Fruit fly (Drosophila melanogaster) whole organism, embryonic: ENCODE data around the gene CG8419.

Source experiments
- C15 ChIP-seq: fragments of 200-800 bp; sonication (Bioruptor generic); IDR thresholded peaks from 3 replicates; pipeline ENCODE4 v1.3.6; 2022; ENCODE audit warnings: missing biosample characterization, missing genetic modification characterization
- CG10431 ChIP-seq: fragments of 200-800 bp; sonication (Bioruptor generic); optimal IDR thresholded peaks from 3 replicates; lab custom pipeline; 2018; ENCODE audit warnings: missing biosample characterization, mild to moderate bottlenecking, missing genetic modification characterization
- CG10959 ChIP-seq: fragments of 200-800 bp; sonication (Bioruptor generic); IDR thresholded peaks from 2 replicates; pipeline ENCODE4 v1.3.6; 2022; ENCODE audit warnings: missing biosample characterization, missing genetic modification characterization
- CG15269 ChIP-seq: fragments of 200-800 bp; sonication (Bioruptor generic); optimal IDR thresholded peaks from 2 replicates; lab custom pipeline; 2018; ENCODE audit warnings: missing biosample characterization, mild to moderate bottlenecking, missing genetic modification characterization, moderate library complexity
- CG15601 ChIP-seq: fragments of 200-800 bp; sonication (Bioruptor generic); optimal IDR thresholded peaks from 3 replicates; lab custom pipeline; 2019; ENCODE audit warnings: missing biosample characterization, mild to moderate bottlenecking, missing genetic modification characterization, moderate library complexity
- CG17359 ChIP-seq: fragments of 200-800 bp; sonication (Bioruptor generic); optimal IDR thresholded peaks from 3 replicates; lab custom pipeline; 2018; ENCODE audit warnings: missing biosample characterization, mild to moderate bottlenecking, missing genetic modification characterization, moderate library complexity
- CG17612 ChIP-seq: fragments of 200-800 bp; sonication (Bioruptor generic); IDR thresholded peaks from 2 replicates; pipeline ENCODE4 v1.3.6; 2022; ENCODE audit warnings: missing biosample characterization, missing genetic modification characterization
- CG18599 ChIP-seq: fragments of 200-800 bp; sonication (Bioruptor generic); optimal IDR thresholded peaks from 3 replicates; lab custom pipeline; 2017; ENCODE audit warnings: missing biosample characterization, missing genetic modification characterization, mild to moderate bottlenecking, moderate library complexity, missing genetic modification reagents
- CG2116 ChIP-seq: fragments of 200-800 bp; sonication (Bioruptor generic); optimal IDR thresholded peaks from 3 replicates; lab custom pipeline; 2018; ENCODE audit warnings: missing biosample characterization, mild to moderate bottlenecking, missing genetic modification characterization
- CG2129 ChIP-seq: fragments of 200-800 bp; sonication (Bioruptor generic); IDR thresholded peaks from 2 replicates; pipeline ENCODE4 v1.3.6; 2022; ENCODE audit warnings: missing biosample characterization, missing genetic modification characterization; ENCODE audit not compliant: partially characterized antibody
- CG3281 ChIP-seq: fragments of 200-800 bp; sonication (Bioruptor generic); optimal IDR thresholded peaks from 3 replicates; lab custom pipeline; 2017; ENCODE audit warnings: missing biosample characterization, mild to moderate bottlenecking, missing genetic modification characterization
- CG4707 ChIP-seq: fragments of 200-800 bp; sonication (Bioruptor generic); optimal IDR thresholded peaks from 2 replicates; lab custom pipeline; 2018; ENCODE audit warnings: missing biosample characterization, mild to moderate bottlenecking, missing genetic modification characterization, moderate library complexity
- CG6683 ChIP-seq: fragments of 200-800 bp; sonication (Bioruptor generic); optimal IDR thresholded peaks from 2 replicates; lab custom pipeline; 2017; ENCODE audit warnings: missing biosample characterization, mild to moderate bottlenecking, missing genetic modification characterization, missing genetic modification reagents
- CG7928 ChIP-seq: fragments of 200-800 bp; sonication (Bioruptor generic); optimal IDR thresholded peaks from 2 replicates; lab custom pipeline; 2017; ENCODE audit warnings: missing biosample characterization, mild to moderate bottlenecking, missing genetic modification characterization
- CG8290 ChIP-seq, 3 experiments: fragments of 200-800 bp; sonication (Bioruptor generic); optimal IDR thresholded peaks; 2 replicates each; lab custom pipeline; 2016 to 2019; ENCODE audit warnings: missing biosample characterization in 3 of 3, missing genetic modification characterization in 3 of 3, mild to moderate bottlenecking in 2 of 3, moderate library complexity in 1 of 3
- CHES-1-like ChIP-seq: fragments of 200-800 bp; sonication (Bioruptor generic); optimal IDR thresholded peaks from 2 replicates; lab custom pipeline; 2016; ENCODE audit warnings: missing biosample characterization, missing genetic modification characterization
- E2f1 ChIP-seq: fragments of 200-800 bp; sonication (Bioruptor generic); IDR thresholded peaks from 2 replicates; pipeline ENCODE4 v1.3.6; 2022; ENCODE audit warnings: missing biosample characterization, missing genetic modification characterization
- Gsc ChIP-seq: fragments of 200-800 bp; sonication (Bioruptor generic); IDR thresholded peaks from 2 replicates; pipeline ENCODE4 v1.3.6; 2022; ENCODE audit warnings: missing biosample characterization, missing genetic modification characterization
- HHEX ChIP-seq: fragments of 200-800 bp; sonication (Bioruptor generic); optimal IDR thresholded peaks from 3 replicates; lab custom pipeline; 2017; ENCODE audit warnings: missing biosample characterization, mild to moderate bottlenecking, missing genetic modification characterization, missing genetic modification reagents
- Hey ChIP-seq: fragments of 200-800 bp; sonication (Bioruptor generic); optimal IDR thresholded peaks from 3 replicates; lab custom pipeline; 2018; ENCODE audit warnings: missing biosample characterization, mild to moderate bottlenecking, missing genetic modification characterization
- Hr39 ChIP-seq: fragments of >200 bp; optimal IDR thresholded peaks from 2 replicates; lab custom pipeline; 2017
- Hr78 ChIP-seq, 2 experiments: fragments of 200-800 bp in 1 of 2; fragments of >200 bp in 1 of 2; sonication (Bioruptor generic) in 1 of 2; optimal IDR thresholded peaks; 2 replicates each; lab custom pipeline; 2017 to 2019; ENCODE audit warnings: missing biosample characterization in 2 of 2, missing genetic modification characterization in 2 of 2, mild to moderate bottlenecking in 1 of 2, moderate library complexity in 1 of 2
- MESR4 ChIP-seq: fragments of 200-800 bp; sonication (Bioruptor generic); optimal IDR thresholded peaks from 2 replicates; lab custom pipeline; 2018; ENCODE audit warnings: missing biosample characterization, mild to moderate bottlenecking, missing genetic modification characterization, moderate library complexity
- MTF-1 ChIP-seq: fragments of 200-800 bp; sonication (Bioruptor generic); optimal IDR thresholded peaks from 2 replicates; lab custom pipeline; 2018; ENCODE audit warnings: missing biosample characterization, mild to moderate bottlenecking, missing genetic modification characterization, borderline replicate concordance
- Max ChIP-seq: fragments of 200-800 bp; sonication (Bioruptor generic); optimal IDR thresholded peaks from 2 replicates; lab custom pipeline; 2016; ENCODE audit warnings: missing biosample characterization, mild to moderate bottlenecking, missing genetic modification characterization
- Nf-YB ChIP-seq: fragments of 200-800 bp; sonication (Bioruptor generic); optimal IDR thresholded peaks from 3 replicates; lab custom pipeline; 2019; ENCODE audit warnings: missing biosample characterization, mild to moderate bottlenecking, missing genetic modification characterization, moderate library complexity
- Rx ChIP-seq: fragments of 200-800 bp; sonication (Bioruptor generic); IDR thresholded peaks from 2 replicates; pipeline ENCODE4 v1.3.6; 2022; ENCODE audit warnings: missing biosample characterization, missing genetic modification characterization
- Spps ChIP-seq: fragments of 200-800 bp; sonication (Bioruptor generic); optimal IDR thresholded peaks from 2 replicates; lab custom pipeline; 2018; ENCODE audit warnings: missing biosample characterization, mild to moderate bottlenecking, missing genetic modification characterization
- Sry-β ChIP-seq: fragments of 200-800 bp; sonication (Bioruptor generic); optimal IDR thresholded peaks from 2 replicates; lab custom pipeline; 2018; ENCODE audit warnings: missing biosample characterization, mild to moderate bottlenecking, missing genetic modification characterization, moderate library complexity
- TFAM ChIP-seq: fragments of 200-800 bp; sonication (Bioruptor generic); optimal IDR thresholded peaks from 2 replicates; lab custom pipeline; 2017; ENCODE audit warnings: missing biosample characterization, missing genetic modification characterization, inconsistent platforms
- cad ChIP-seq: fragments of >200 bp; optimal IDR thresholded peaks from 2 replicates; lab custom pipeline; 2017; ENCODE audit warnings: missing biosample characterization, missing genetic modification characterization
- da ChIP-seq: fragments of 200-800 bp; sonication (Bioruptor generic); optimal IDR thresholded peaks from 2 replicates; lab custom pipeline; 2016; ENCODE audit warnings: missing biosample characterization, missing genetic modification characterization
- danr ChIP-seq: fragments of 200-800 bp; sonication (Bioruptor generic); IDR thresholded peaks from 2 replicates; pipeline ENCODE4 v1.3.6; 2022; ENCODE audit warnings: missing biosample characterization, missing genetic modification characterization
- fru ChIP-seq: fragments of >200 bp; optimal IDR thresholded peaks from 2 replicates; lab custom pipeline; 2017
- gcm2 ChIP-seq: fragments of 200-800 bp; sonication (Bioruptor generic); optimal IDR thresholded peaks from 2 replicates; lab custom pipeline; 2016; ENCODE audit warnings: missing biosample characterization, missing genetic modification characterization
- gsb ChIP-seq: fragments of 200-800 bp; sonication (Bioruptor generic); IDR thresholded peaks from 2 replicates; pipeline ENCODE4 v1.3.6; 2022; ENCODE audit warnings: missing biosample characterization, missing genetic modification characterization
- hb ChIP-seq: fragments of 200-800 bp; sonication (Bioruptor generic); IDR thresholded peaks from 3 replicates; pipeline ENCODE4 v1.3.6; 2022; ENCODE audit warnings: missing biosample characterization, missing genetic modification characterization; ENCODE audit not compliant: partially characterized antibody
- luna ChIP-seq: fragments of 200-800 bp; sonication (Bioruptor generic); optimal IDR thresholded peaks from 2 replicates; lab custom pipeline; 2016; ENCODE audit warnings: missing biosample characterization, missing genetic modification characterization
- nom ChIP-seq: fragments of 200-800 bp; sonication (Bioruptor generic); optimal IDR thresholded peaks from 2 replicates; lab custom pipeline; 2017; ENCODE audit warnings: missing biosample characterization, missing genetic modification characterization, mild to moderate bottlenecking, moderate library complexity, missing genetic modification reagents
- oc ChIP-seq: fragments of 200-800 bp; sonication (Bioruptor generic); optimal IDR thresholded peaks from 2 replicates; lab custom pipeline; 2018; ENCODE audit warnings: missing biosample characterization, mild to moderate bottlenecking, missing genetic modification characterization, moderate library complexity
- onecut ChIP-seq: fragments of 200-800 bp; sonication (Bioruptor generic); IDR thresholded peaks from 2 replicates; pipeline ENCODE4 v1.3.6; 2022; ENCODE audit warnings: missing biosample characterization, missing genetic modification characterization
- otp ChIP-seq: fragments of 200-800 bp; sonication (Bioruptor generic); IDR thresholded peaks from 3 replicates; pipeline ENCODE4, ENCODE4 v1.3.6; 2022; ENCODE audit warnings: missing biosample characterization, missing genetic modification characterization
- row ChIP-seq: fragments of 200-800 bp; sonication (Bioruptor generic); IDR thresholded peaks from 3 replicates; pipeline ENCODE4 v1.3.6; 2022; ENCODE audit warnings: missing biosample characterization, missing genetic modification characterization
- tap ChIP-seq: fragments of 200-800 bp; optimal IDR thresholded peaks from 3 replicates; lab custom pipeline; 2019; ENCODE audit warnings: missing biosample characterization, mild to moderate bottlenecking, missing genetic modification characterization, moderate library complexity
- tio ChIP-seq: fragments of 200-800 bp; sonication (Bioruptor generic); optimal IDR thresholded peaks from 2 replicates; lab custom pipeline; 2017; ENCODE audit warnings: missing biosample characterization, missing genetic modification characterization, inconsistent platforms
- tup ChIP-seq: fragments of 200-800 bp; sonication (Bioruptor generic); optimal IDR thresholded peaks from 2 replicates; lab custom pipeline; 2016; ENCODE audit warnings: missing biosample characterization, mild to moderate bottlenecking, missing genetic modification characterization, moderate library complexity
- unc-4 ChIP-seq: fragments of 200-800 bp; sonication (Bioruptor generic); IDR thresholded peaks from 2 replicates; pipeline ENCODE4 v1.3.6; 2022; ENCODE audit warnings: missing biosample characterization, missing genetic modification characterization; ENCODE audit not compliant: partially characterized antibody
- z ChIP-seq: fragments of 200-800 bp; sonication (Bioruptor generic); IDR thresholded peaks from 3 replicates; pipeline ENCODE4 v1.3.6; 2022; ENCODE audit warnings: missing biosample characterization, missing genetic modification characterization
- zen2 ChIP-seq: fragments of 200-800 bp; sonication (Bioruptor generic); IDR thresholded peaks from 3 replicates; pipeline ENCODE4 v1.3.6; 2022; ENCODE audit warnings: missing biosample characterization, missing genetic modification characterization; ENCODE audit not compliant: partially characterized antibody

The CG8419 gene

dm6 chr2L:8204996-8205567, 889 bp upstream of the CG8419 start, which contains the start of gene SLC5A11 (continued):
- peak; percentile 81 for TF ChIP-seq CG4707
- TF ChIP-seq CHES-1-like (GFP tag; lab: Kevin White, UChicago) = peak; percentile 54
- TF ChIP-seq MTF-1 (GFP tag; lab: Kevin White, UChicago) = peak; percentile 63
- TF ChIP-seq CG10959 (GFP tag; lab: Robert Waterston, UW) = no peak
- TF ChIP-seq CG6683 (GFP tag; lab: Kevin White, UChicago) = peak; percentile 95
- peak; percentile 90 for TF ChIP-seq nom (GFP tag; lab: Kevin White, UChicago)
- peak; percentile 85 for TF ChIP-seq Rx (GFP tag; lab: Robert Waterston, UW)
- TF ChIP-seq Sry-β (GFP tag; lab: Kevin White, UChicago) = peak; percentile 44
- TF ChIP-seq zen2 (GFP tag; lab: Robert Waterston, UW) = no peak
- peak; percentile 97 for TF ChIP-seq C15 (GFP tag; lab: Robert Waterston, UW)
- TF ChIP-seq Gsc (GFP tag; lab: Robert Waterston, UW) = no peak
- TF ChIP-seq Max = peak; percentile 100
- TF ChIP-seq onecut (GFP tag; lab: Robert Waterston, UW) = peak; percentile 85
- TF ChIP-seq hb (GFP tag; lab: Robert Waterston, UW) = no peak
- peak; percentile 77 for TF ChIP-seq Spps (tag; lab: Kevin White, UChicago)
- peak; percentile 64 for TF ChIP-seq CG7928
- TF ChIP-seq CG2129 = no peak
- TF ChIP-seq oc (tag; lab: Kevin White, UChicago) = peak; percentile 83
- TF ChIP-seq otp (GFP tag; lab: Robert Waterston, UW) = peak; percentile 97
- peak; percentile 85 for TF ChIP-seq Nf-YB (GFP tag; lab: Kevin White, UChicago)
- peak; percentile 62 for TF ChIP-seq CG2116 (GFP tag; lab: Kevin White, UChicago)
- peak; percentile 99 for TF ChIP-seq danr
- TF ChIP-seq CG10431 (GFP tag; lab: Kevin White, UChicago) = peak; percentile 67
- no peak for TF ChIP-seq fru (lab: Kevin White, UChicago)
- TF ChIP-seq luna = peak; percentile 14
- TF ChIP-seq gsb (GFP tag; lab: Robert Waterston, UW) = peak; percentile 96
- peak; percentile 97 for TF ChIP-seq tup (GFP tag; lab: Kevin White, UChicago)
- TF ChIP-seq unc-4 = no peak
- no peak for TF ChIP-seq cad (GFP tag; lab: Kevin White, UChicago)
- peak; percentile 90 for TF ChIP-seq tio (GFP tag; lab: Kevin White, UChicago)
- peak; percentile 96 for TF ChIP-seq CG3281 (GFP tag; lab: Kevin White, UChicago)
- TF ChIP-seq CG17612 = peak; percentile 88
- peak; percentile 97 for TF ChIP-seq CG15269 (tag; lab: Kevin White, UChicago)
- TF ChIP-seq MESR4 (GFP tag; lab: Kevin White, UChicago) = peak; percentile 28
- TF ChIP-seq Hr78 (GFP tag; optimal IDR thresholded peaks at IDR 0.05; lab: Kevin White, UChicago) = peak in 1 of 2 experiments; percentile 86
- TF ChIP-seq z (GFP tag; lab: Robert Waterston, UW) = 0 out of 3 replicates have a peak, but pooled peaks have one; percentile 63
- TF ChIP-seq CG17359 = peak; percentile 97
- TF ChIP-seq CG18599 (GFP tag; lab: Kevin White, UChicago) = peak; percentile 99
- peak; percentile 95 for TF ChIP-seq tap (tag; lab: Kevin White, UChicago)
- TF ChIP-seq TFAM (GFP tag; lab: Kevin White, UChicago) = peak; percentile 40
- TF ChIP-seq Hey = peak; percentile 75
- TF ChIP-seq E2f1 (GFP tag; lab: Robert Waterston, UW) = peak; percentile 97
- TF ChIP-seq row (GFP tag; lab: Robert Waterston, UW) = peak; percentile 100
- TF ChIP-seq da (GFP tag; lab: Kevin White, UChicago) = peak; percentile 23
- peak; percentile 99 for TF ChIP-seq CG15601 (tag; lab: Kevin White, UChicago)
- TF ChIP-seq CG8290 (GFP tag; optimal IDR thresholded peaks at IDR 0.05; lab: Kevin White, UChicago) = peak; percentile 93
- TF ChIP-seq CG8290 (tag; optimal IDR thresholded peaks at IDR 0.05; lab: Kevin White, UChicago) = peak in 1 of 2 experiments; percentile 57
- TF ChIP-seq Hr39 (lab: Kevin White, UChicago) = no peak
- peak; percentile 89 for TF ChIP-seq gcm2
- TF ChIP-seq HHEX (GFP tag; lab: Kevin White, UChicago) = peak; percentile 97
